In the genomic region with DNA sequence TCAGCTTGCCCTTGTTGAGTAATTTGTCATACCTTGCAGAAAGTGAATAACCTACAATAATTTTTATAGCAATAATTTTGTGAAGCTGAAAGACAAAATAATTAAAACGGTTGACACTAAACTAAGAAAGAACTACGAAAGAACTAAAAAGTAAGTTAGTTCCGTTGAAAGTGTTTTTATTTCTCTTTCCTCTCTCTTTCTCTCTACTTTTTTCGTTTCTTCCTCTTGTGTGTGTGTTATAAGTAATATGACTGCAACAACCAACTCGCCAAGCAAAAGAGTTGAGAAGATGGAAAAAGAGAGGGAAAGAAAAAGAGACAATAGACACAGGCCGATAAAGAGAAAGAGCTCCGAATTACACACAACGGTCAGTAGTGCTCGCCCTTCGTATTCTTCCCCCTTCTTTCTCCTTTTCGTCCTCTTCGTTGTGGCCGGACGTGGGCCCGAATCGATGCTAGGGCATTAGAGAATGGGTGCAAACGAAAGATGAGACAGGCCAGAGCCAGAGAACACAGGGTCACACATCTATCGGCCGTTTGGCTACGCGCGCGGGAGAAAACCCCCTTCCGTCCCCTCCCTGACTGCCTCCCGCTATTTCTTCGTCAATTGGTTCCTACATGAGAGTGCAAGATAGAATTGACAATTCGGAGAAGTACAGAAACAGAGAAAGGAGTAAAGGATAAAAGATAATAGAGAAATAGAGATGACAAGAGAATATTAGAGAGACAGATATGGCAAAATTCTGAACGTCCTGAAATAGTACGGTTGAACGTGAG, we compare ENCODE assay signal across 3 worm cellular contexts.
TF ChIP-seq lines count a peak whose summit lies in the region.

A gene (minus strand): TSS at position 51 of the 776 bp plus-strand sequence.

TF ChIP-seq in whole organism, L1 larva, 84 proteins besides CTCF, POLR2A, EP300 and RAD21 (continued from another document and continues in another):
- TF ChIP-seq hlh-17 (GFP tag; optimal IDR thresholded peaks at IDR 0.05; lab: Kevin White, UChicago; ENCODE audit: borderline replicate concordance) (no peak), mep-1 (tag; optimal IDR thresholded peaks at IDR 0.05; lab: Kevin White, UChicago) (peak; percentile 80), unc-86 (tag; optimal IDR thresholded peaks at IDR 0.05; lab: Kevin White, UChicago) (peak; percentile 70), hlh-4 (tag; optimal IDR thresholded peaks at IDR 0.05; lab: Kevin White, UChicago) (no peak), ama-1 (optimal IDR thresholded peaks at IDR 0.05; lab: Kevin White, UChicago) (no peak), egl-27 (tag; optimal IDR thresholded peaks at IDR 0.05; lab: Kevin White, UChicago) (peak in 1 of 2 experiments; percentile 58), fkh-10 (GFP tag; optimal IDR thresholded peaks at IDR 0.05; lab: Kevin White, UChicago) (peak; percentile 83), fkh-4 (tag; optimal IDR thresholded peaks at IDR 0.05; lab: Kevin White, UChicago; ENCODE audit: borderline replicate concordance) (peak; percentile 9), fkh-8 (tag; optimal IDR thresholded peaks at IDR 0.05; lab: Kevin White, UChicago) (peak; percentile 85), zip-4 (GFP tag; optimal IDR thresholded peaks at IDR 0.05; lab: Kevin White, UChicago) (no peak), ceh-8 (GFP tag; optimal IDR thresholded peaks at IDR 0.05; lab: Kevin White, UChicago) (peak; percentile 23), Y116A8C.19 (tag; optimal IDR thresholded peaks at IDR 0.05; lab: Kevin White, UChicago; ENCODE audit: borderline replicate concordance) (no peak), efl-1 (optimal IDR thresholded peaks at IDR 0.05; lab: Kevin White, UChicago) (peak; percentile 37 to 46), efl-1 (GFP tag; optimal IDR thresholded peaks at IDR 0.05 in 1 of 2; lab: Kevin White, UChicago) (peak in 1 of 2 experiments; percentile 73), nhr-19 (GFP tag; conservative IDR thresholded peaks at IDR 0.05; lab: Robert Waterston, UW) (peak; percentile 70), swsn-7 (tag; optimal IDR thresholded peaks at IDR 0.05; lab: Kevin White, UChicago) (peak; percentile 81), ceh-88 (GFP tag; IDR thresholded peaks at IDR 0.05; lab: Robert Waterston, UW) (no peak), jun-1 (tag; optimal IDR thresholded peaks at IDR 0.05; lab: Kevin White, UChicago) (peak; percentile 68), rnt-1 (tag; optimal IDR thresholded peaks at IDR 0.05; lab: Kevin White, UChicago) (peak; percentile 72), unc-30 (tag; optimal IDR thresholded peaks at IDR 0.05; lab: Kevin White, UChicago) (no peak), mdl-1 (tag; optimal IDR thresholded peaks at IDR 0.05; lab: Kevin White, UChicago) (peak in 1 of 2 experiments; percentile 15), dpl-1 (GFP tag; optimal IDR thresholded peaks at IDR 0.05; lab: Kevin White, UChicago) (peak; percentile 13 to 47 (median 32)), sox-4 (tag; optimal IDR thresholded peaks at IDR 0.05; lab: Kevin White, UChicago) (peak; percentile 26), nhr-11 (tag; optimal IDR thresholded peaks at IDR 0.05; lab: Kevin White, UChicago) (peak; percentile 3), C16A3.4 (tag; optimal IDR thresholded peaks at IDR 0.05; lab: Kevin White, UChicago) (peak; percentile 45), lin-15B (tag; optimal IDR thresholded peaks at IDR 0.05; lab: Kevin White, UChicago) (no peak), xbp-1 (tag; optimal IDR thresholded peaks at IDR 0.05; lab: Kevin White, UChicago) (peak; percentile 59), alr-1 (tag; optimal IDR thresholded peaks at IDR 0.05; lab: Kevin White, UChicago; ENCODE audit: borderline replicate concordance) (no peak), nhr-90 (tag; optimal IDR thresholded peaks at IDR 0.05; lab: Kevin White, UChicago; ENCODE audit: poor library complexity) (peak; percentile 49), blmp-1 (tag; optimal IDR thresholded peaks at IDR 0.05; lab: Kevin White, UChicago) (peak; percentile 65), snu-23 (GFP tag; optimal IDR thresholded peaks at IDR 0.05; lab: Kevin White, UChicago) (peak; percentile 86), nhr-47 (tag; optimal IDR thresholded peaks at IDR 0.05; lab: Kevin White, UChicago) (peak; percentile 75), lin-35 (GFP tag; optimal IDR thresholded peaks at IDR 0.05; lab: Kevin White, UChicago) (peak; percentile 46 to 51), aha-1 (tag; optimal IDR thresholded peaks at IDR 0.05; lab: Kevin White, UChicago) (no peak), nhr-77 (tag; optimal IDR thresholded peaks at IDR 0.05; lab: Kevin White, UChicago) (peak; percentile 74), ces-1 (GFP tag; optimal IDR thresholded peaks at IDR 0.05; lab: Kevin White, UChicago) (no peak), ztf-4 (tag; optimal IDR thresholded peaks at IDR 0.05; lab: Kevin White, UChicago) (peak; percentile 22), unc-130 (tag; optimal IDR thresholded peaks at IDR 0.05; lab: Kevin White, UChicago) (peak; percentile 36), tbx-2 (tag; optimal IDR thresholded peaks at IDR 0.05; lab: Kevin White, UChicago) (peak; percentile 84)

TF ChIP-seq in whole organism, L3 larva, 47 proteins besides CTCF, POLR2A, EP300 and RAD21 (continued from another document):
- TF ChIP-seq nhr-76 (tag; optimal IDR thresholded peaks at IDR 0.05; lab: Kevin White, UChicago) (no peak), fkh-10 (GFP tag; optimal IDR thresholded peaks at IDR 0.05; lab: Kevin White, UChicago) (peak; percentile 85), ceh-9 (tag; optimal IDR thresholded peaks at IDR 0.05; lab: Kevin White, UChicago) (no peak), unc-62 (GFP tag; optimal IDR thresholded peaks at IDR 0.05; lab: Kevin White, UChicago) (peak; percentile 79), eor-1 (tag; optimal IDR thresholded peaks at IDR 0.05; lab: Kevin White, UChicago) (no peak), aly-2 (tag; optimal IDR thresholded peaks at IDR 0.05; lab: Kevin White, UChicago) (no peak), nhr-12 (tag; optimal IDR thresholded peaks at IDR 0.05; lab: Kevin White, UChicago) (no peak), nhr-77 (tag; optimal IDR thresholded peaks at IDR 0.05; lab: Kevin White, UChicago) (no peak), nfya-1 (tag; optimal IDR thresholded peaks at IDR 0.05; lab: Kevin White, UChicago; ENCODE audit: insufficient read depth) (peak; percentile 75), nhr-11 (tag; optimal IDR thresholded peaks at IDR 0.05; lab: Kevin White, UChicago) (peak; percentile 47), tbx-2 (tag; optimal IDR thresholded peaks at IDR 0.05; lab: Kevin White, UChicago) (peak; percentile 57), lin-39 (tag; optimal IDR thresholded peaks at IDR 0.05; lab: Kevin White, UChicago) (peak; percentile 95), egl-5 (tag; optimal IDR thresholded peaks at IDR 0.05; lab: Kevin White, UChicago) (peak; percentile 6), nhr-25 (tag; optimal IDR thresholded peaks at IDR 0.05; lab: Kevin White, UChicago) (peak; percentile 27), fkh-2 (tag; optimal IDR thresholded peaks at IDR 0.05; lab: Kevin White, UChicago) (no peak), zag-1 (tag; optimal IDR thresholded peaks at IDR 0.05; lab: Kevin White, UChicago) (no peak), ztf-4 (tag; optimal IDR thresholded peaks at IDR 0.05; lab: Kevin White, UChicago) (no peak), ceh-16 (tag; optimal IDR thresholded peaks at IDR 0.05; lab: Kevin White, UChicago) (no peak), lsy-12 (tag; optimal IDR thresholded peaks at IDR 0.05; lab: Kevin White, UChicago) (peak; percentile 30)

TF ChIP-seq in whole organism, young adult, 124 proteins besides CTCF, POLR2A, EP300 and RAD21 (continued from another document):
- TF ChIP-seq snpc-1.1 (tag; optimal IDR thresholded peaks at IDR 0.05; lab: Kevin White, UChicago; ENCODE audit: insufficient read depth) (no peak), madf-10 (tag; optimal IDR thresholded peaks at IDR 0.05; lab: Kevin White, UChicago) (peak; percentile 16), Y67H2A.10 (GFP tag; conservative IDR thresholded peaks at IDR 0.05; lab: Robert Waterston, UW) (no peak), K11D2.4 (GFP tag; IDR thresholded peaks at IDR 0.05; lab: Robert Waterston, UW) (peak; percentile 35; the same call in 1 of the 2 replicates), B0019.2 (GFP tag; conservative IDR thresholded peaks at IDR 0.05; lab: Robert Waterston, UW) (no peak), tbx-9 (tag; optimal IDR thresholded peaks at IDR 0.05; lab: Kevin White, UChicago; ENCODE audit: borderline replicate concordance) (no peak), chd-7 (tag; optimal IDR thresholded peaks at IDR 0.05; lab: Kevin White, UChicago) (peak; percentile 55), F39B2.1 (GFP tag; IDR thresholded peaks at IDR 0.05; lab: Robert Waterston, UW) (no peak), nfya-1 (tag; optimal IDR thresholded peaks at IDR 0.05; lab: Kevin White, UChicago; ENCODE audit: borderline replicate concordance, insufficient read depth) (no peak), lir-1 (GFP tag; conservative IDR thresholded peaks at IDR 0.05; lab: Robert Waterston, UW) (0 out of 2 replicates have a peak, but pooled peaks have one; percentile 32), tbp1 (GFP tag; optimal IDR thresholded peaks at IDR 0.05; lab: Kevin White, UChicago) (no peak), hmg-20 (GFP tag; IDR thresholded peaks at IDR 0.05; lab: Robert Waterston, UW) (no peak), ZK185.1 (tag; optimal IDR thresholded peaks at IDR 0.05; lab: Kevin White, UChicago; ENCODE audit: poor library complexity, severe bottlenecking) (no peak), hmg-1.2 (GFP tag; IDR thresholded peaks at IDR 0.05; lab: Robert Waterston, UW) (peak; percentile 39; the same call in 1 of the 2 replicates), attf-5 (GFP tag; optimal IDR thresholded peaks at IDR 0.05; lab: Kevin White, UChicago) (peak; percentile 77), sea-2 (GFP tag; IDR thresholded peaks at IDR 0.05; lab: Robert Waterston, UW) (no peak), ceh-40 (GFP tag; IDR thresholded peaks at IDR 0.05; lab: Robert Waterston, UW) (no peak), snpc-3.4 (tag; optimal IDR thresholded peaks at IDR 0.05; lab: Kevin White, UChicago) (no peak), lin-26 (GFP tag; IDR thresholded peaks at IDR 0.05; lab: Robert Waterston, UW) (peak; percentile 9; the same call in 1 of the 2 replicates), zfh-2 (GFP tag; conservative IDR thresholded peaks at IDR 0.05; lab: Robert Waterston, UW) (peak; percentile 98), mxl-1 (tag; optimal IDR thresholded peaks at IDR 0.05; lab: Kevin White, UChicago) (no peak), B0035.1 (tag; optimal IDR thresholded peaks at IDR 0.05; lab: Kevin White, UChicago) (no peak), madf-6 (GFP tag; IDR thresholded peaks at IDR 0.05; lab: Robert Waterston, UW) (no peak), F57A8.1 (GFP tag; optimal IDR thresholded peaks at IDR 0.05; lab: Kevin White, UChicago) (no peak), ceh-27 (GFP tag; optimal IDR thresholded peaks at IDR 0.05; lab: Kevin White, UChicago) (peak; percentile 56), K12H6.12 (tag; optimal IDR thresholded peaks at IDR 0.05; lab: Kevin White, UChicago) (peak; percentile 88), F10E7.11 (tag; optimal IDR thresholded peaks at IDR 0.05; lab: Kevin White, UChicago) (no peak), egrh-3 (GFP tag; IDR thresholded peaks at IDR 0.05; lab: Robert Waterston, UW) (no peak; the same call in 1 of the 2 replicates), snpc-4 (GFP tag; optimal IDR thresholded peaks at IDR 0.05; lab: Kevin White, UChicago) (peak; percentile 46), snpc-4 (tag; optimal IDR thresholded peaks at IDR 0.05; lab: Kevin White, UChicago) (peak in 2 of 4 experiments; percentile 14 to 21), ets-4 (GFP tag; optimal IDR thresholded peaks at IDR 0.05; lab: Kevin White, UChicago) (no peak), ekl-4 (GFP tag; IDR thresholded peaks at IDR 0.05; lab: Robert Waterston, UW) (0 out of 2 replicates have a peak, but pooled peaks have one; percentile 20), F22D6.2 (tag; optimal IDR thresholded peaks at IDR 0.05; lab: Kevin White, UChicago) (no peak), Y79H2A.3 (GFP tag; conservative IDR thresholded peaks at IDR 0.05; lab: Robert Waterston, UW) (no peak), B0336.3 (GFP tag; IDR thresholded peaks at IDR 0.05; lab: Robert Waterston, UW) (no peak), ztf-22 (GFP tag; optimal IDR thresholded peaks at IDR 0.05; lab: Kevin White, UChicago) (no peak), aptf-3 (GFP tag; IDR thresholded peaks at IDR 0.05; lab: Robert Waterston, UW) (no peak), B0261.1 (tag; optimal IDR thresholded peaks at IDR 0.05; lab: Kevin White, UChicago) (no peak), Y56A3A.18 (GFP tag; IDR thresholded peaks at IDR 0.05; lab: Robert Waterston, UW) (no peak), gei-17 (GFP tag; optimal IDR thresholded peaks at IDR 0.05; lab: Kevin White, UChicago) (no peak), ztf-26 (tag; optimal IDR thresholded peaks at IDR 0.05; lab: Kevin White, UChicago) (peak; percentile 37), aptf-2 (GFP tag; conservative IDR thresholded peaks at IDR 0.05; lab: Robert Waterston, UW) (no peak), hlh-26 (GFP tag; conservative IDR thresholded peaks at IDR 0.05; lab: Robert Waterston, UW) (no peak), somi-1 (GFP tag; optimal IDR thresholded peaks at IDR 0.05; lab: Kevin White, UChicago) (peak; percentile 75), nhr-179 (tag; optimal IDR thresholded peaks at IDR 0.05; lab: Kevin White, UChicago) (no peak), pha-4 (tag; optimal IDR thresholded peaks at IDR 0.05; lab: Kevin White, UChicago) (no peak), unc-62 (GFP tag; optimal IDR thresholded peaks at IDR 0.05; lab: Kevin White, UChicago) (no peak), F49E8.2 (tag; optimal IDR thresholded peaks at IDR 0.05; lab: Kevin White, UChicago; ENCODE audit: insufficient read depth) (no peak), rpc-1 (optimal IDR thresholded peaks at IDR 0.05; lab: Kevin White, UChicago) (no peak), rpc-1 (tag; optimal IDR thresholded peaks at IDR 0.05; lab: Kevin White, UChicago) (no peak), nfya-2 (GFP tag; IDR thresholded peaks at IDR 0.05; lab: Robert Waterston, UW) (no peak), hsf-1 (GFP tag; IDR thresholded peaks at IDR 0.05; lab: Robert Waterston, UW) (no peak), sptf-2 (GFP tag; optimal IDR thresholded peaks at IDR 0.05; lab: Kevin White, UChicago) (no peak), Y53F4B.3 (GFP tag; IDR thresholded peaks at IDR 0.05; lab: Robert Waterston, UW) (no peak), die-1 (tag; optimal IDR thresholded peaks at IDR 0.05; lab: Kevin White, UChicago) (peak; percentile 22), rec-8 (tag; optimal IDR thresholded peaks at IDR 0.05; lab: Kevin White, UChicago) (no peak), mes-4 (tag; optimal IDR thresholded peaks at IDR 0.05; lab: Kevin White, UChicago) (no peak), pbrm-1 (GFP tag; IDR thresholded peaks at IDR 0.05; lab: Robert Waterston, UW) (peak; percentile 32; the same call in 1 of the 2 replicates), lin-35 (GFP tag; optimal IDR thresholded peaks at IDR 0.05; lab: Kevin White, UChicago) (peak in 1 of 3 experiments; percentile 11), dpl-1 (GFP tag; optimal IDR thresholded peaks at IDR 0.05; lab: Kevin White, UChicago) (no peak), nhr-90 (tag; optimal IDR thresholded peaks at IDR 0.05; lab: Kevin White, UChicago) (no peak), cebp-1 (GFP tag; IDR thresholded peaks at IDR 0.05; lab: Robert Waterston, UW) (no peak), cebp-1 (tag; optimal IDR thresholded peaks at IDR 0.05; lab: Kevin White, UChicago) (no peak), efl-1 (GFP tag; optimal IDR thresholded peaks at IDR 0.05; lab: Kevin White, UChicago) (no peak)
